Worm (Caenorhabditis elegans): Measurements from ENCODE around the gene ntl-9.

- TF ChIP-seq him-1 (tag; optimal IDR thresholded peaks at IDR 0.05) (peak; percentile 27), W03F9.2 (tag; optimal IDR thresholded peaks at IDR 0.05) (no peak)
Measured at ce11 chrIII:4950345-4950744, 6.0 kb downstream of the ntl-9 start.

All from whole organism, L4/young adult.